Worm (Caenorhabditis elegans): Measurements from ENCODE around the gene C01G6.9.

ce11 chrII:9305575-9305974, 10.0 kb upstream of the C01G6.9 start:
- no peak for TF ChIP-seq blmp-1 (tag; optimal IDR thresholded peaks at IDR 0.05)
- TF ChIP-seq elt-2 (tag; optimal IDR thresholded peaks at IDR 0.05), result no peak
- no peak for TF ChIP-seq hlh-17 (GFP tag; optimal IDR thresholded peaks at IDR 0.05; ENCODE audit: borderline replicate concordance)
- no peak for TF ChIP-seq dpl-1 (GFP tag; optimal IDR thresholded peaks at IDR 0.05)
- TF ChIP-seq ceh-88 (GFP tag; IDR thresholded peaks at IDR 0.05), result no peak
- TF ChIP-seq ama-1 (optimal IDR thresholded peaks at IDR 0.05), result no peak

Data from whole organism, L1 larva.